Fruit fly (Drosophila melanogaster) whole organism, wandering third instar larva: ENCODE measurements around the gene Ror.

Experiments used
- GATAd ChIP-seq: sonication (Bioruptor generic); optimal IDR thresholded peaks from 2 replicates; lab custom pipeline; 2016; ENCODE audit warnings: missing biosample characterization, missing genetic modification characterization
- Sp1 ChIP-seq: fragments of 200-800 bp; sonication (Bioruptor generic); optimal IDR thresholded peaks from 3 replicates; lab custom pipeline; 2019; ENCODE audit warnings: missing biosample characterization, mild to moderate bottlenecking, missing genetic modification characterization, moderate library complexity
- br ChIP-seq: fragments of 200-800 bp; sonication (Bioruptor generic); optimal IDR thresholded peaks from 2 replicates; lab custom pipeline; 2016; ENCODE audit warnings: missing biosample characterization, missing genetic modification characterization

DNA sequence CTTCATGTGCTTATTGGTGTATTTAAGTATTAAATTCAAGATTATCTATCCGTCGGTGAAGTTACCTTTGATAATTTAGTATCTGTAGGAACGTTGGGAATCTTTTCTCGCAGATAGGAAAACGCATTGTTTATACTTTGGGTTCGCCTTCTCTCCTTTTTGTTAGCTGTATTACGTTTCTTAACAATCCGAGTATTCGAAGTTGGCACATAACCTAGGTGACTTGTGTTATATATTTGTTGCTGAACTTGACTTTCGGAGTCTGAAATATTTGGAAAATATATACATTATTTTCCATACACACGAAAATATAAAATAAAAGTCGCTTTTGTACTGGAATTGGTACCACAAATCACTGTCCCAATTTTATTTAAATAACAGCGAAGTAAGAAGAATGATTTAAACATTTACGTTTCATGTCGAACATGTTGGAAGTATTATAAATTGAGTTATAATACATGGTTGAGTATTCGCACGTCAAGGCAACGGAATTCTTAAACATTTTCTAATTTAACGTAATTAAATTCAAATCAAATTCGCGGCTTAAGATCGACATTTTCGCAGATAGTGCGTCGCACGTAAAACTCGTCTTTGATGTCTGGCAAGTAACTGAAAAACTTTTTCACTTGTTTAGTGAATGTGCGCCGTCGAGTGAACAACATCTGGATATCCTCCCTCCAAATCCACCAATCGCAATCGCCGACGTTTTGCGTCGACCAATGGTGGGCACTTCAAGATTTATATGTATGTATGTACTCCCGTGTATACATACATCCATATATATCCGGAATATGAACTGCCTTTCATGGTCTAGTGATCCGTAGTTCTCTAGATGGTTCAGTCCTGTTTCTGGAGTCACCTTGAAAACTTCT, 43.4 kb downstream of the Ror start, which contains the start of gene Hand:
- TF ChIP-seq br (GFP tag; lab: Kevin White, UChicago) (no peak), GATAd (GFP tag; lab: Kevin White, UChicago) (no peak), Sp1 (no peak)
